Worm (Caenorhabditis elegans): ENCODE results near the gene ZK1098.2.

DNA sequence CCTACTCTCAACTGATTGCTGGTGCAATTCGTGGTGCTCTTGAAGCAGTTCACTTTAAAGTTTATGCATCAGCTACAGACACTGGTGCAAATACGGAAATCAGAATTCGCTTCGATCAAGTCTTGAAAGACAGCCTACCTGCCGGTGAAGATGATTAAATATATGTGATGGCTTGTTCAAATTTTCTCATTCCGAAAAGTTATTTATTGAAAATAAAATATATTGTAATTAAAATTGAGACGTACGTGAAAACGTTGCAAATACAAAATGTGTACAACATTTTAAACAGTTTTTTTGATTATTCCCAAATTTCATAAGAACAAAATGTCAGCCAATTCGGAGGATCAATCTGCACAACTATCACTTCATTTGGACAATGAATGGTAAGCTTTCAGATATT lies 2.1 kb upstream of the ZK1098.2 start, which contains the start of gene ZK1098.6:
- no peak for TF ChIP-seq flt-1 (GFP tag; IDR thresholded peaks at IDR 0.05)
- TF ChIP-seq ama-1 (optimal IDR thresholded peaks at IDR 0.05), result no peak
- no peak for TF ChIP-seq ets-7 (tag; optimal IDR thresholded peaks at IDR 0.05)
- TF ChIP-seq tbx-37 (GFP tag; conservative IDR thresholded peaks at IDR 0.05), result no peak
- TF ChIP-seq B0310.2 (tag; optimal IDR thresholded peaks at IDR 0.05), result no peak
- no peak for TF ChIP-seq aly-1 (tag; optimal IDR thresholded peaks at IDR 0.05)

All from whole organism, early embryonic.